Worm (Caenorhabditis elegans) whole organism, L3 larva: ENCODE measurements around the gene Y105C5B.5.

ENCODE experiments used
- R02D3.7 ChIP-seq: fragments of 150-350 bp; optimal IDR thresholded peaks from 2 replicates; lab custom pipeline; 2014; ENCODE audit warnings: missing biosample characterization, missing genetic modification characterization
- ZK546.5 ChIP-seq: sonication (generic microtip); optimal IDR thresholded peaks from 2 replicates; lab custom pipeline; 2017; ENCODE audit warnings: missing biosample characterization, missing genetic modification characterization
- ceh-16 ChIP-seq: sonication (generic microtip); optimal IDR thresholded peaks from 2 replicates; lab custom pipeline; 2017; ENCODE audit warnings: missing biosample characterization, missing genetic modification characterization
- ceh-28 ChIP-seq: fragments of 150-350 bp; optimal IDR thresholded peaks from 2 replicates; lab custom pipeline; 2014; ENCODE audit warnings: missing biosample characterization, missing genetic modification reagents, missing genetic modification characterization
- ceh-82 ChIP-seq: fragments of 150-350 bp; optimal IDR thresholded peaks from 2 replicates; lab custom pipeline; 2014; ENCODE audit warnings: missing biosample characterization, missing genetic modification characterization
- egl-5 ChIP-seq: fragments of 150-350 bp; optimal IDR thresholded peaks from 2 replicates; lab custom pipeline; 2017; ENCODE audit warnings: missing biosample characterization, missing genetic modification reagents, missing genetic modification characterization, inconsistent platforms
- elt-1 ChIP-seq: fragments of 150-350 bp; optimal IDR thresholded peaks from 2 replicates; lab custom pipeline; 2014; ENCODE audit warnings: missing biosample characterization, missing genetic modification characterization
- elt-2 ChIP-seq: sonication (generic microtip); optimal IDR thresholded peaks from 2 replicates; lab custom pipeline; 2016; ENCODE audit warnings: missing genetic modification reagents, mild to moderate bottlenecking, missing genetic modification characterization, missing compliant biosample characterization
- elt-3 ChIP-seq, 3 experiments: fragments of 150-350 bp in 1 of 3; sonication (generic microtip) in 2 of 3; optimal IDR thresholded peaks; 2 replicates in 2 of 3; 4 replicates in 1 of 3; lab custom pipeline; 2014 to 2017; ENCODE audit warnings: missing biosample characterization in 3 of 3, missing genetic modification characterization in 3 of 3
- fkh-10 ChIP-seq: sonication (generic microtip); optimal IDR thresholded peaks from 2 replicates; lab custom pipeline; 2017; ENCODE audit warnings: missing biosample characterization, missing genetic modification reagents, missing genetic modification characterization
- fkh-2 ChIP-seq: fragments of 150-350 bp; optimal IDR thresholded peaks from 2 replicates; lab custom pipeline; 2014; ENCODE audit warnings: missing biosample characterization, missing genetic modification reagents, missing genetic modification characterization
- fos-1 ChIP-seq: fragments of 150-350 bp; optimal IDR thresholded peaks from 2 replicates; lab custom pipeline; 2014; ENCODE audit warnings: missing biosample characterization, missing genetic modification characterization
- hmg-11 ChIP-seq: sonication (generic microtip); optimal IDR thresholded peaks from 2 replicates; lab custom pipeline; 2016; ENCODE audit warnings: missing genetic modification characterization, missing compliant biosample characterization
- lin-39 ChIP-seq: fragments of 150-350 bp; optimal IDR thresholded peaks from 2 replicates; lab custom pipeline; 2018; ENCODE audit warnings: missing biosample characterization, missing genetic modification reagents, missing genetic modification characterization
- mdl-1 ChIP-seq: fragments of 150-350 bp; optimal IDR thresholded peaks from 2 replicates; lab custom pipeline; 2014; ENCODE audit warnings: missing biosample characterization, missing genetic modification characterization
- nfya-1 ChIP-seq: sonication (generic microtip); optimal IDR thresholded peaks from 2 replicates; lab custom pipeline; 2017; ENCODE audit warnings: missing genetic modification characterization, mild to moderate bottlenecking, missing compliant biosample characterization, antibody characterized with exemption, moderate library complexity; ENCODE audit not compliant: insufficient read depth
- nhr-12 ChIP-seq: fragments of 150-350 bp; optimal IDR thresholded peaks from 2 replicates; lab custom pipeline; 2014; ENCODE audit warnings: missing biosample characterization, missing genetic modification characterization
- nhr-25 ChIP-seq: sonication (generic microtip); optimal IDR thresholded peaks from 2 replicates; lab custom pipeline; 2017; ENCODE audit warnings: missing biosample characterization, missing genetic modification characterization
- nhr-28 ChIP-seq: fragments of 150-350 bp; optimal IDR thresholded peaks from 2 replicates; lab custom pipeline; 2014; ENCODE audit warnings: missing biosample characterization, missing genetic modification characterization
- nhr-67 ChIP-seq: fragments of 150-350 bp; optimal IDR thresholded peaks from 2 replicates; lab custom pipeline; 2014; ENCODE audit warnings: missing biosample characterization, missing genetic modification characterization
- nhr-76 ChIP-seq: fragments of 150-350 bp; sonication (generic microtip); optimal IDR thresholded peaks from 5 replicates; lab custom pipeline; 2014; ENCODE audit warnings: missing biosample characterization, missing genetic modification characterization
- nhr-77 ChIP-seq: fragments of 150-350 bp; optimal IDR thresholded peaks from 2 replicates; lab custom pipeline; 2014; ENCODE audit warnings: missing biosample characterization, missing genetic modification characterization
- pqm-1 ChIP-seq: fragments of 150-350 bp; optimal IDR thresholded peaks from 2 replicates; lab custom pipeline; 2017; ENCODE audit warnings: missing biosample characterization, missing genetic modification characterization, inconsistent platforms
- sea-2 ChIP-seq: fragments of 150-350 bp; sonication (generic microtip); optimal IDR thresholded peaks from 4 replicates; lab custom pipeline; 2014; ENCODE audit warnings: missing biosample characterization, missing genetic modification reagents, missing genetic modification characterization
- skn-1 ChIP-seq: fragments of 150-350 bp; optimal IDR thresholded peaks from 2 replicates; lab custom pipeline; 2014; ENCODE audit warnings: missing biosample characterization, missing genetic modification characterization
- tbx-2 ChIP-seq: sonication (generic microtip); optimal IDR thresholded peaks from 2 replicates; lab custom pipeline; 2016; ENCODE audit warnings: mild to moderate bottlenecking, missing genetic modification characterization, missing compliant biosample characterization
- unc-62 ChIP-seq: fragments of 150-350 bp; sonication (generic microtip); optimal IDR thresholded peaks from 4 replicates; lab custom pipeline; 2014; ENCODE audit warnings: missing biosample characterization, missing genetic modification reagents, missing genetic modification characterization
- zag-1 ChIP-seq: fragments of 150-350 bp; optimal IDR thresholded peaks from 2 replicates; lab custom pipeline; 2014; ENCODE audit warnings: missing biosample characterization, missing genetic modification characterization
- ztf-4 ChIP-seq: fragments of 150-350 bp; optimal IDR thresholded peaks from 2 replicates; lab custom pipeline; 2014; ENCODE audit warnings: missing biosample characterization, missing genetic modification characterization

Y105C5B.5 gene

DNA sequence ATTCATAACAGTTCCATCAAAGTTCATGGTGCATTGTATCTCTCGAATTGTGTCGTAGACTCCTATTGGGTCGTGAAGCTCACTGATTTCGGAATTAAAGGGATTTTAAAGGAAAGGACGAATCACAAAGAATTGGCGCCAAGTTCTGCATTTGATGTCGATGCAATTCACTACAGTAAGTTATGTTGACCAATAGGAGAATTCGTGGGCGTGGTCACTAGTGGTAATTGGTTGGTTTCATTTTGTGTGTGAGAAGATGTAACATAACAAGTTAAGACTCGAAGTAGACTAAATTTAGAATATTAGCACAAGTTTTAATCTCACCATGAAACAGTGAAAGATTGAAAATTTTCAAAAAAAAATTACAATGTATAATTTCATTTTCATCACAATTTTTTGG is 22.8 kb downstream of the Y105C5B.5 start:
- no peak for TF ChIP-seq elt-2 (tag; lab: Kevin White, UChicago)
- peak; percentile 70 for TF ChIP-seq nfya-1 (tag; lab: Kevin White, UChicago)
- TF ChIP-seq, all 47 proteins: peak for 1

DNA sequence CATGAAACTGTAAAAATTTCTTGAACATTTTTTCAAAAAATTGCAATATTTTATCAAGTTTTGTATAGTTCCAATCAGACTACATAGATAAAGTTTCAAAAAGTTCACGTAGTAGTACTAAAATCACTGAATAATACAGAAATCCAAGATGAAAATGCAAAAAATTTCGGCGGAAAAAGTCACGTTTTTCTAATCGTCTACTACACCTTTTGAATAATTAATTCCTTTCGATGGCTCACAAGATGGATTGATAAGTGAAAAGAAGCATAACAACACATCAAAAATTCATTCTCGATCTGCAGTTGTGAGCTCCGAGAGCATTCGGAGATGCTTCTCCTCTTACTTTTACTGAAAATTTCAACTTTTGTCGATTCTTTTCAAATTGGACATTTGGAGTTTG is 28.4 kb downstream of the Y105C5B.5 start, which contains the start of gene gcy-25:
gcy-25 (plus strand) TSS at position 301 of the 400 bp plus-strand sequence.
- TF ChIP-seq fos-1 (tag; lab: Kevin White, UChicago), result no peak
- no peak for TF ChIP-seq nhr-28 (tag; lab: Kevin White, UChicago)
- TF ChIP-seq ceh-16 (tag; lab: Kevin White, UChicago), result no peak

DNA sequence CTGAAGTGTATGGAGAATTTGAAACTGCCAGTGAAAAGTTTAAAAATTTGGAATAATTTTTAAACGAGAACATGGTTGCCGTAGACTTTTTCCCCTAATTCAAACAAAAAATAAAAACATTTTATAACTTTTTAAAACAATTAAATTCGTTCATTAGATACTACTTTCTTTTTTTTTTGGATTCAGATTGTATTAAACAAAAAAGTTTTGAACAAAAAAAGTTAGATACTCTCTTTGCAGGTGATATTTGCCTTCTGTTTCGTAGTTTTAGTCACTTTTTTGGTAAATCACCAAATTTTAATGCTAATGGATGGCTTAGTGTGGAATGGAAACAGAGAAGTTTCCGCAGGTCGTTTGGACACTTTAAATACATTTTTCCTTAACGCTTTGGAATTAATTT is 30.7 kb downstream of the Y105C5B.5 start, which contains the start of gene Y105C5B.1:
Y105C5B.1 (plus strand) TSS at position 301 of the 400 bp plus-strand sequence.
- TF ChIP-seq elt-3 (tag; optimal IDR thresholded peaks at IDR 0.05; lab: Kevin White, UChicago) (no peak), lin-39 (tag; lab: Kevin White, UChicago) (no peak), nhr-77 (tag; lab: Kevin White, UChicago) (no peak), nhr-28 (tag; lab: Kevin White, UChicago) (no peak), nhr-67 (tag; lab: Kevin White, UChicago) (no peak), egl-5 (tag; lab: Kevin White, UChicago) (no peak), ceh-28 (no peak), nhr-25 (tag; lab: Kevin White, UChicago) (no peak), unc-62 (GFP tag; lab: Kevin White, UChicago) (no peak)
- TF ChIP-seq, all 47 proteins: peak for 0

DNA sequence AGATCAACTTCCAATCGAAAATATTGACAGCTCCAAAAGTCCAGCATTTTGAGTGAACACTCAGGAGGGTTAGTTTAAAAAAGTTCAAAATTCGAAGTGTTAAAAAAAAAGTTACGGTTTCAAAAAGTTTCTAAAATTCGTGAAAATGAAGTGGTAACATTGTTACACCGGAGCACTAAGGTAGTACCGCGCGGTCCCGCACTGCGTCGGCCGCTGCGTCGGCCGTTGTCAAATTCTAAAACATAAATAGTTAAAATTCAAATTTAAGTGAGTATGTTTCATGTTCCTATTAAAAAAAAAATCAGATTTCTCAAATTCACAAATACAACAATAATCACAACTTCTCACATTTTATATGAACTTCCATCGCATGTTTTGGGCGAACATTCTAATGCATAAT is 32.7 kb downstream of the Y105C5B.5 start:
- TF ChIP-seq fkh-2 (tag; lab: Kevin White, UChicago), result no peak

DNA sequence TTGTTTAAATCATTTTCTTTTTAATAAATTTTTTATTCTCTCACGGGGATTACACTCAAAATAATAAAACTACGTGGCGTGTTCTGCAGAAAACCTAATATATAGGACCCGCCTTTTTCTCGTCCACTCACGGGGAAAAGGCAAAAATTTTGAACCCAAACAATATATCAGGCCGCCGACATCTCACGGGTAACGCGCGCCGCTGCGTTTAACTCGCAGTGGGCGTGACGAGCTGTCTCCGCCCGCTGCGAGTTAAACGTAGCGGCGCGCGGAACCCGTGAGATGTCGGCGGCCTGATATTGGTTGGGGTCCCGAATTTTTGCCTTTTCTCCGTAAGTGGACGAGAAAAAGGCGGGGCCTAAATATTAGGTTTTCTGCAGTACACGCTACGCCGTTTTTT is 39.5 kb downstream of the Y105C5B.5 start:
- TF ChIP-seq zag-1, result no peak
- TF ChIP-seq ztf-4 (tag; lab: Kevin White, UChicago), result no peak
- TF ChIP-seq elt-1 (tag; lab: Kevin White, UChicago), result no peak
- no peak for TF ChIP-seq tbx-2 (tag; lab: Kevin White, UChicago)
- TF ChIP-seq, all 47 proteins: peak for 0

DNA sequence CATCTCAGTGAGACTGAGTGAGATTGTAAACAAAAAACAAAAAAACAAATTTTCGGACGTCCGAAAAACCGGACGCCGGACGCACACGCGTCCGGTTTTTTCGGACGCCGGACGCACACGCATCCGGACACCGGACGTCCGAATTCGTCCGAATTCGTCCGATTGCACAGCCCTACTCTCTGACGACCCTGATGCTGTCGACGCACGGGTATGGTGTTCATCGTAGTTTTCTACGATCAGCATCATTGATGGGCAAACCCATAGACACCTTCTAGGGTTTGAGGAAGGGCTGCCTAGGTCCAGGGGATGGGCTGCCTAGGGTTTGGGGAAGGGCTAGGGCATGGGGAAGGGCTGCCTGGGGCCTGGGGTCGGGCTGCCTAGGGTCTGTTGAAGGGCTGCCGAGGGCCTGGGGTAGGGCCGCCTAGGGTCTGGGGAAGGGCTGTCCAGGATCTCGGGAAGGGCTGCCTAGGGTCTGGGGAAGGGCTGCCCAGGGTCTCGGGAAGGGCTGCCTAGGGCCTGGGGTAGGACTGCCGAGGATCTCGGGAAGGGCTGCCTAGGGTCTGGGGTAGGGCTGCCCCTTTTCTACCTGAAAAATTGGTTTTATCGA is 47.1 kb downstream of the Y105C5B.5 start:
- TF ChIP-seq nhr-25 (tag; lab: Kevin White, UChicago), result no peak
- no peak for TF ChIP-seq skn-1 (tag; lab: Kevin White, UChicago)
- no peak for TF ChIP-seq fkh-10
- TF ChIP-seq pqm-1, result no peak
- TF ChIP-seq R02D3.7 (tag; lab: Kevin White, UChicago), result no peak
- TF ChIP-seq ceh-16 (tag; lab: Kevin White, UChicago), result no peak
- TF ChIP-seq ceh-28, result no peak
- no peak for TF ChIP-seq sea-2 (GFP tag; lab: Kevin White, UChicago)
- TF ChIP-seq hmg-11 (tag; lab: Kevin White, UChicago), result no peak
- TF ChIP-seq ceh-82 (tag; lab: Kevin White, UChicago), result no peak
- TF ChIP-seq mdl-1 (tag; lab: Kevin White, UChicago), result no peak
- TF ChIP-seq ZK546.5 (tag; lab: Kevin White, UChicago), result no peak
- no peak for TF ChIP-seq nhr-12 (tag; lab: Kevin White, UChicago)
- no peak for TF ChIP-seq nhr-76 (tag; lab: Kevin White, UChicago)
